Worm (Caenorhabditis elegans) whole organism, L2 larva: ENCODE data around the gene R53.8.

Source experiments
- C34F6.9 ChIP-seq: fragments of 150-350 bp; optimal IDR thresholded peaks from 2 replicates; lab custom pipeline; 2014; ENCODE audit warnings: missing biosample characterization, missing genetic modification characterization
- F13H6.1 ChIP-seq: sonication (generic microtip); optimal IDR thresholded peaks from 2 replicates; lab custom pipeline; 2016; ENCODE audit warnings: missing genetic modification characterization, missing compliant biosample characterization
- R02D3.7 ChIP-seq: fragments of 150-350 bp; optimal IDR thresholded peaks from 2 replicates; lab custom pipeline; 2014; ENCODE audit warnings: missing biosample characterization, missing genetic modification characterization
- Y55F3AM.14 ChIP-seq: fragments of 200-800 bp; sonication (Bioruptor generic); optimal IDR thresholded peaks from 2 replicates; lab custom pipeline; 2018; ENCODE audit warnings: mild to moderate bottlenecking, missing genetic modification characterization, missing compliant biosample characterization
- ZK546.5 ChIP-seq: sonication (generic microtip); optimal IDR thresholded peaks from 2 replicates; lab custom pipeline; 2017; ENCODE audit warnings: missing biosample characterization, missing genetic modification characterization
- aly-2 ChIP-seq: fragments of 150-350 bp; optimal IDR thresholded peaks from 2 replicates; lab custom pipeline; 2014; ENCODE audit warnings: missing biosample characterization, missing genetic modification characterization
- blmp-1 ChIP-seq: sonication (generic microtip); optimal IDR thresholded peaks from 2 replicates; lab custom pipeline; 2017; ENCODE audit warnings: missing genetic modification characterization, mild to moderate bottlenecking, missing compliant biosample characterization, antibody characterized with exemption, moderate library complexity; ENCODE audit not compliant: insufficient read depth
- ceh-82 ChIP-seq: fragments of 150-350 bp; optimal IDR thresholded peaks from 2 replicates; lab custom pipeline; 2014; ENCODE audit warnings: missing biosample characterization, missing genetic modification characterization
- crh-2 ChIP-seq: sonication (generic microtip); optimal IDR thresholded peaks from 2 replicates; lab custom pipeline; 2017; ENCODE audit warnings: missing biosample characterization, missing genetic modification characterization
- dmd-4 ChIP-seq: sonication (generic microtip); optimal IDR thresholded peaks from 2 replicates; lab custom pipeline; 2017; ENCODE audit warnings: missing biosample characterization, missing genetic modification characterization
- egl-27 ChIP-seq: sonication (generic microtip); optimal IDR thresholded peaks from 3 replicates; lab custom pipeline; 2017; ENCODE audit warnings: missing biosample characterization, missing genetic modification reagents, missing genetic modification characterization
- elt-1 ChIP-seq: fragments of 150-350 bp; optimal IDR thresholded peaks from 2 replicates; lab custom pipeline; 2014; ENCODE audit warnings: missing biosample characterization, missing genetic modification characterization
- fos-1 ChIP-seq: fragments of 150-350 bp; optimal IDR thresholded peaks from 2 replicates; lab custom pipeline; 2014; ENCODE audit warnings: missing biosample characterization, missing genetic modification characterization
- gmeb-1 ChIP-seq: fragments of 150-350 bp; optimal IDR thresholded peaks from 2 replicates; lab custom pipeline; 2014; ENCODE audit warnings: missing biosample characterization, missing genetic modification characterization
- lin-11 ChIP-seq: fragments of 150-350 bp; sonication (generic microtip); optimal IDR thresholded peaks from 2 replicates; lab custom pipeline; 2014; ENCODE audit warnings: missing biosample characterization, missing genetic modification characterization, inconsistent platforms, mixed read lengths
- lin-39 ChIP-seq: fragments of 150-350 bp; optimal IDR thresholded peaks from 2 replicates; lab custom pipeline; 2014; ENCODE audit warnings: missing biosample characterization, missing genetic modification reagents, missing genetic modification characterization
- lsy-2 ChIP-seq, 2 experiments: fragments of 150-350 bp in 1 of 2; sonication (generic microtip) in 1 of 2; optimal IDR thresholded peaks; 2 replicates each; lab custom pipeline; 2014 to 2017; ENCODE audit warnings: missing biosample characterization in 2 of 2, missing genetic modification characterization in 2 of 2
- mbf-1 ChIP-seq: sonication (generic microtip); optimal IDR thresholded peaks from 2 replicates; lab custom pipeline; 2017; ENCODE audit warnings: missing biosample characterization, missing genetic modification characterization
- mdl-1 ChIP-seq, 2 experiments: fragments of 150-350 bp in 1 of 2; sonication (generic microtip) in 1 of 2; optimal IDR thresholded peaks; 2 replicates each; lab custom pipeline; 2017; ENCODE audit warnings: missing biosample characterization in 2 of 2, missing genetic modification characterization in 2 of 2
- nhr-10 ChIP-seq: sonication (generic microtip); optimal IDR thresholded peaks from 2 replicates; lab custom pipeline; 2017; ENCODE audit warnings: missing biosample characterization, missing genetic modification characterization
- nhr-11 ChIP-seq: fragments of 150-350 bp; optimal IDR thresholded peaks from 2 replicates; lab custom pipeline; 2014; ENCODE audit warnings: missing biosample characterization, missing genetic modification characterization
- nhr-12 ChIP-seq: fragments of 150-350 bp; optimal IDR thresholded peaks from 2 replicates; lab custom pipeline; 2014; ENCODE audit warnings: missing biosample characterization, missing genetic modification characterization
- nhr-129 ChIP-seq: fragments of 150-350 bp; optimal IDR thresholded peaks from 2 replicates; lab custom pipeline; 2014; ENCODE audit warnings: missing biosample characterization, missing genetic modification characterization
- nhr-237 ChIP-seq: fragments of 150-350 bp; optimal IDR thresholded peaks from 2 replicates; lab custom pipeline; 2014; ENCODE audit warnings: missing biosample characterization, missing genetic modification characterization
- nhr-25 ChIP-seq: fragments of 150-350 bp; sonication (generic microtip); optimal IDR thresholded peaks from 3 replicates; lab custom pipeline; 2014; ENCODE audit warnings: missing biosample characterization, missing genetic modification characterization
- nhr-6 ChIP-seq: fragments of 150-350 bp; optimal IDR thresholded peaks from 2 replicates; lab custom pipeline; 2014; ENCODE audit warnings: missing biosample characterization, missing genetic modification characterization
- peb-1 ChIP-seq: fragments of 150-350 bp; optimal IDR thresholded peaks from 2 replicates; lab custom pipeline; 2014; ENCODE audit warnings: missing biosample characterization, missing genetic modification characterization
- sem-4 ChIP-seq: fragments of 150-350 bp; optimal IDR thresholded peaks from 2 replicates; lab custom pipeline; 2014; ENCODE audit warnings: missing biosample characterization, missing genetic modification reagents, missing genetic modification characterization
- skn-1 ChIP-seq: sonication (generic microtip); optimal IDR thresholded peaks from 2 replicates; lab custom pipeline; 2017; ENCODE audit warnings: missing biosample characterization, missing genetic modification characterization
- sma-3 ChIP-seq: sonication (generic microtip); optimal IDR thresholded peaks from 2 replicates; lab custom pipeline; 2016; ENCODE audit warnings: missing genetic modification reagents, missing genetic modification characterization, missing compliant biosample characterization
- sma-9 ChIP-seq, 2 experiments: fragments of 150-350 bp in 1 of 2; sonication (generic microtip) in 1 of 2; optimal IDR thresholded peaks; 2 replicates each; lab custom pipeline; 2014 to 2016; ENCODE audit warnings: missing genetic modification characterization in 2 of 2, mild to moderate bottlenecking in 1 of 2, missing biosample characterization in 1 of 2, missing compliant biosample characterization in 1 of 2, missing genetic modification reagents in 1 of 2, moderate library complexity in 1 of 2
- snpc-4 ChIP-seq: fragments of 150-350 bp; optimal IDR thresholded peaks from 2 replicates; lab custom pipeline; 2014; ENCODE audit warnings: missing biosample characterization, missing genetic modification characterization
- unc-39 ChIP-seq: fragments of 150-350 bp; optimal IDR thresholded peaks from 2 replicates; lab custom pipeline; 2014; ENCODE audit warnings: missing biosample characterization, missing genetic modification characterization
- unc-55 ChIP-seq: fragments of 150-350 bp; sonication (generic microtip); optimal IDR thresholded peaks from 3 replicates; lab custom pipeline; 2014; ENCODE audit warnings: missing biosample characterization, missing genetic modification reagents, missing genetic modification characterization
- unc-62 ChIP-seq: fragments of 150-350 bp; optimal IDR thresholded peaks from 2 replicates; lab custom pipeline; 2014; ENCODE audit warnings: missing biosample characterization, missing genetic modification reagents, missing genetic modification characterization
- zag-1 ChIP-seq: fragments of 150-350 bp; optimal IDR thresholded peaks from 2 replicates; lab custom pipeline; 2014; ENCODE audit warnings: missing biosample characterization, missing genetic modification characterization
- ztf-1 ChIP-seq: fragments of 200-800 bp; sonication (Bioruptor generic); conservative IDR thresholded peaks from 2 replicates; pipeline ENCODE4 v1.3.6; 2022; ENCODE audit warnings: missing genetic modification characterization, missing compliant biosample characterization
- ztf-11 ChIP-seq: sonication (generic microtip); optimal IDR thresholded peaks from 2 replicates; lab custom pipeline; 2017; ENCODE audit warnings: missing biosample characterization, missing genetic modification characterization

Gene R53.8

ce11 chrII:9976405-9976804 is at the start of gene R53.8:
R53.8 (plus strand) TSS chrII:9976705.
- TF ChIP-seq nhr-237 (tag; lab: Kevin White, UChicago) (no peak), zag-1 (no peak), mdl-1 (tag; optimal IDR thresholded peaks at IDR 0.05; lab: Kevin White, UChicago) (no peak), nhr-11 (tag; lab: Kevin White, UChicago) (no peak), nhr-12 (tag; lab: Kevin White, UChicago) (no peak), nhr-129 (tag; lab: Kevin White, UChicago) (no peak), dmd-4 (tag; lab: Kevin White, UChicago) (no peak), mbf-1 (tag; lab: Kevin White, UChicago) (no peak), elt-1 (tag; lab: Kevin White, UChicago) (no peak), peb-1 (tag; lab: Kevin White, UChicago) (no peak), R02D3.7 (tag; lab: Kevin White, UChicago) (no peak), ZK546.5 (no peak), nhr-6 (tag; lab: Kevin White, UChicago) (no peak)
- TF ChIP-seq, all 48 proteins: peak for 0

- TF ChIP-seq ceh-82 (tag; lab: Kevin White, UChicago) (no peak), skn-1 (tag; lab: Kevin White, UChicago) (no peak), nhr-129 (tag; lab: Kevin White, UChicago) (no peak), nhr-10 (no peak), sma-3 (no peak), unc-55 (no peak), sem-4 (tag; lab: Kevin White, UChicago) (no peak), elt-1 (tag; lab: Kevin White, UChicago) (no peak), F13H6.1 (tag; lab: Kevin White, UChicago) (no peak), nhr-25 (tag; lab: Kevin White, UChicago) (no peak), lin-11 (tag; lab: Kevin White, UChicago) (no peak), peb-1 (tag; lab: Kevin White, UChicago) (no peak), crh-2 (no peak), unc-39 (no peak), nhr-12 (tag; lab: Kevin White, UChicago) (no peak), nhr-11 (tag; lab: Kevin White, UChicago) (no peak), Y55F3AM.14 (GFP tag; lab: Kevin White, UChicago) (no peak), snpc-4 (tag; lab: Kevin White, UChicago) (no peak), unc-62 (GFP tag; lab: Kevin White, UChicago) (no peak), fos-1 (tag; lab: Kevin White, UChicago) (no peak)
Measured at ce11 chrII:9928470-9928869, 48.0 kb upstream of the R53.8 start.

ce11 chrII:9931012-9931411 is 45.5 kb upstream of the R53.8 start:
- TF ChIP-seq sma-9 (GFP tag; optimal IDR thresholded peaks at IDR 0.05; lab: Kevin White, UChicago), result peak; percentile 48
- no peak for TF ChIP-seq sma-9 (tag; optimal IDR thresholded peaks at IDR 0.05; lab: Kevin White, UChicago)
- peak; percentile 15 for TF ChIP-seq gmeb-1
- peak; percentile 52 for TF ChIP-seq C34F6.9 (tag; lab: Kevin White, UChicago)
- no peak for TF ChIP-seq ztf-1 (GFP tag; lab: Robert Waterston, UW)
- peak; percentile 15 for TF ChIP-seq F13H6.1 (tag; lab: Kevin White, UChicago)
- peak; percentile 48 for TF ChIP-seq unc-55
- no peak for TF ChIP-seq egl-27 (tag; lab: Kevin White, UChicago)
- TF ChIP-seq nhr-129 (tag; lab: Kevin White, UChicago), result peak; percentile 43
- peak in 1 of 2 experiments; percentile 52 for TF ChIP-seq lsy-2 (tag; optimal IDR thresholded peaks at IDR 0.05; lab: Kevin White, UChicago)

ce11 chrII:9931476-9931875 is 45.0 kb upstream of the R53.8 start, which contains the start of gene pho-11:
pho-11 (plus strand) TSS chrII:9931849.
- TF ChIP-seq R02D3.7 (tag; lab: Kevin White, UChicago), result no peak
- TF ChIP-seq ztf-11 (tag; lab: Kevin White, UChicago), result no peak
- no peak for TF ChIP-seq C34F6.9 (tag; lab: Kevin White, UChicago)
- no peak for TF ChIP-seq elt-1 (tag; lab: Kevin White, UChicago)
- TF ChIP-seq lin-39 (tag; lab: Kevin White, UChicago), result no peak
- no peak for TF ChIP-seq mdl-1 (tag; optimal IDR thresholded peaks at IDR 0.05; lab: Kevin White, UChicago)
- TF ChIP-seq aly-2 (tag; lab: Kevin White, UChicago), result no peak
- TF ChIP-seq nhr-237 (tag; lab: Kevin White, UChicago), result no peak
- no peak for TF ChIP-seq gmeb-1
- no peak for TF ChIP-seq blmp-1 (tag; lab: Kevin White, UChicago)
- TF ChIP-seq fos-1 (tag; lab: Kevin White, UChicago), result no peak
- TF ChIP-seq ZK546.5, result no peak
